Fruit fly (Drosophila melanogaster) whole organism: ENCODE measurements around the gene dmt.

Source experiments
- CG8478 ChIP-seq: fragments of >200 bp; optimal IDR thresholded peaks from 2 replicates; lab custom pipeline; 2018; ENCODE audit warnings: inconsistent platforms
- Dll ChIP-seq: fragments of >200 bp; optimal IDR thresholded peaks from 2 replicates; lab custom pipeline; 2017
- EcR ChIP-seq, 2 experiments: fragments of >200 bp; optimal IDR thresholded peaks; 2 replicates each; lab custom pipeline; 2017; ENCODE audit warnings: missing biosample characterization in 2 of 2, missing genetic modification characterization in 2 of 2, missing genetic modification reagents in 2 of 2
- pan ChIP-seq: fragments of >200 bp; optimal IDR thresholded peaks from 2 replicates; lab custom pipeline; 2017

- no peak for TF ChIP-seq EcR (GFP tag; optimal IDR thresholded peaks at IDR 0.05; lab: Kevin White, UChicago)
- TF ChIP-seq pan (lab: Kevin White, UChicago): no peak
- no peak for TF ChIP-seq CG8478 (lab: Kevin White, UChicago)
- no peak for TF ChIP-seq Dll (lab: Kevin White, UChicago)
These were observed 29.8 kb downstream of the dmt start, which contains the start of gene Pnn for dm6 chr3R:9740713-9741112.
